Fruit fly (Drosophila melanogaster) whole organism, prepupa: ENCODE measurements around the gene wda.

Experiments used
- Hr4 ChIP-seq: fragments of 200-800 bp; sonication (Bioruptor generic); optimal IDR thresholded peaks from 3 replicates; lab custom pipeline; 2016; ENCODE audit warnings: missing biosample characterization, missing genetic modification characterization
- acj6 ChIP-seq: fragments of 200-800 bp; sonication (Bioruptor generic); optimal IDR thresholded peaks from 3 replicates; lab custom pipeline; 2016; ENCODE audit warnings: missing biosample characterization, missing genetic modification characterization

dm6 chr3R:23283702-23284101 is 25.8 kb upstream of the wda start, which contains the start of gene CG6763:
- TF ChIP-seq acj6 = no peak
- no peak for TF ChIP-seq Hr4 (GFP tag; lab: Kevin White, UChicago)
